Fruit fly (Drosophila melanogaster) whole organism, embryonic: ENCODE data around the gene CG5509.
A peak's percentile ranks its signal among the peaks of the same experiment; 100 is the strongest.

Experiments used
- Ada2b ChIP-seq: fragments of 200-800 bp; sonication (Bioruptor generic); IDR thresholded peaks from 2 replicates; pipeline ENCODE4 v1.3.6; 2022; ENCODE audit warnings: missing biosample characterization, missing genetic modification characterization
- Atf-2 ChIP-seq: fragments of 200-800 bp; sonication (Bioruptor generic); optimal IDR thresholded peaks from 2 replicates; lab custom pipeline; 2016; ENCODE audit warnings: missing biosample characterization, missing genetic modification characterization
- CG10267 ChIP-seq: fragments of 200-800 bp; sonication (Bioruptor generic); optimal IDR thresholded peaks from 2 replicates; lab custom pipeline; 2018; ENCODE audit warnings: missing biosample characterization, mild to moderate bottlenecking, missing genetic modification characterization, moderate library complexity
- CG12219 ChIP-seq: fragments of 200-800 bp; sonication (Bioruptor generic); optimal IDR thresholded peaks from 3 replicates; lab custom pipeline; 2018; ENCODE audit warnings: missing biosample characterization, mild to moderate bottlenecking, missing genetic modification characterization
- CG12942 ChIP-seq: fragments of 200-800 bp; sonication (Bioruptor generic); optimal IDR thresholded peaks from 3 replicates; lab custom pipeline; 2016; ENCODE audit warnings: missing biosample characterization, missing genetic modification characterization
- CG13287 ChIP-seq: fragments of 200-800 bp; sonication (Bioruptor generic); IDR thresholded peaks from 2 replicates; pipeline ENCODE4 v1.3.6; 2022; ENCODE audit warnings: missing biosample characterization, missing genetic modification characterization; ENCODE audit not compliant: partially characterized antibody
- CG15269 ChIP-seq: fragments of 200-800 bp; sonication (Bioruptor generic); optimal IDR thresholded peaks from 2 replicates; lab custom pipeline; 2018; ENCODE audit warnings: missing biosample characterization, mild to moderate bottlenecking, missing genetic modification characterization, moderate library complexity
- CG17829 ChIP-seq: fragments of 200-800 bp; optimal IDR thresholded peaks from 2 replicates; lab custom pipeline; 2019; ENCODE audit warnings: missing biosample characterization, mild to moderate bottlenecking, missing genetic modification characterization, moderate library complexity
- CG2116 ChIP-seq: fragments of 200-800 bp; sonication (Bioruptor generic); optimal IDR thresholded peaks from 3 replicates; lab custom pipeline; 2018; ENCODE audit warnings: missing biosample characterization, mild to moderate bottlenecking, missing genetic modification characterization
- CG32772 ChIP-seq: fragments of 200-800 bp; sonication (Bioruptor generic); IDR thresholded peaks from 2 replicates; pipeline ENCODE4 v1.3.6; 2022; ENCODE audit warnings: missing biosample characterization, missing genetic modification characterization
- CG34376 ChIP-seq: fragments of 200-800 bp; sonication (Bioruptor generic); optimal IDR thresholded peaks from 2 replicates; lab custom pipeline; 2018; ENCODE audit warnings: missing biosample characterization, mild to moderate bottlenecking, missing genetic modification characterization
- CG6791 ChIP-seq: fragments of 200-800 bp; sonication (Bioruptor generic); IDR thresholded peaks from 3 replicates; pipeline ENCODE4 v1.3.6; 2022; ENCODE audit warnings: missing biosample characterization, missing genetic modification characterization; ENCODE audit not compliant: partially characterized antibody
- CG8281 ChIP-seq: fragments of 200-800 bp; sonication (Bioruptor generic); optimal IDR thresholded peaks from 2 replicates; lab custom pipeline; 2018; ENCODE audit warnings: missing biosample characterization, mild to moderate bottlenecking, missing genetic modification characterization, moderate library complexity
- CG8359 ChIP-seq: fragments of 200-800 bp; sonication (Bioruptor generic); optimal IDR thresholded peaks from 2 replicates; lab custom pipeline; 2017; ENCODE audit warnings: missing biosample characterization, mild to moderate bottlenecking, missing genetic modification characterization, borderline replicate concordance
- CrebB ChIP-seq: fragments of 200-800 bp; sonication (Bioruptor generic); optimal IDR thresholded peaks from 3 replicates; lab custom pipeline; 2018; ENCODE audit warnings: missing biosample characterization, mild to moderate bottlenecking, missing genetic modification characterization
- D19B ChIP-seq: fragments of 200-800 bp; sonication (Bioruptor generic); optimal IDR thresholded peaks from 2 replicates; lab custom pipeline; 2017; ENCODE audit warnings: missing biosample characterization, mild to moderate bottlenecking, missing genetic modification characterization
- Dref ChIP-seq: fragments of 200-800 bp; sonication (Bioruptor generic); IDR thresholded peaks from 2 replicates; pipeline ENCODE4 v1.3.6; 2022; ENCODE audit warnings: missing biosample characterization, missing genetic modification characterization
- Drgx ChIP-seq: fragments of 200-800 bp; sonication (Bioruptor generic); IDR thresholded peaks from 2 replicates; pipeline ENCODE4 v1.3.6; 2022; ENCODE audit warnings: missing biosample characterization, missing genetic modification characterization
- Gug ChIP-seq: fragments of 200-800 bp; sonication (Bioruptor generic); IDR thresholded peaks from 4 replicates; pipeline ENCODE4 v1.3.6; 2022; ENCODE audit warnings: missing biosample characterization, missing genetic modification characterization
- Kr ChIP-seq: fragments of 200-800 bp; sonication (Bioruptor generic); optimal IDR thresholded peaks from 2 replicates; lab custom pipeline; 2017; ENCODE audit warnings: missing biosample characterization, mild to moderate bottlenecking, missing genetic modification characterization
- MTF-1 ChIP-seq: fragments of 200-800 bp; sonication (Bioruptor generic); optimal IDR thresholded peaks from 2 replicates; lab custom pipeline; 2018; ENCODE audit warnings: missing biosample characterization, mild to moderate bottlenecking, missing genetic modification characterization, borderline replicate concordance
- Opbp ChIP-seq: fragments of 200-800 bp; sonication (Bioruptor generic); IDR thresholded peaks from 3 replicates; pipeline ENCODE4 v1.3.6; 2022; ENCODE audit warnings: missing biosample characterization, missing genetic modification characterization; ENCODE audit not compliant: partially characterized antibody
- Rfx ChIP-seq: fragments of 200-800 bp; sonication (Bioruptor generic); IDR thresholded peaks from 2 replicates; pipeline ENCODE4 v1.3.6; 2022; ENCODE audit warnings: missing biosample characterization, missing genetic modification characterization
- TFAM ChIP-seq: fragments of 200-800 bp; sonication (Bioruptor generic); optimal IDR thresholded peaks from 2 replicates; lab custom pipeline; 2017; ENCODE audit warnings: missing biosample characterization, missing genetic modification characterization, inconsistent platforms
- abd-A ChIP-seq: fragments of 200-800 bp; sonication (Bioruptor generic); optimal IDR thresholded peaks from 3 replicates; lab custom pipeline; 2019; ENCODE audit warnings: missing biosample characterization, mild to moderate bottlenecking, missing genetic modification characterization, moderate library complexity
- ap ChIP-seq: fragments of 200-800 bp; sonication (Bioruptor generic); IDR thresholded peaks from 2 replicates; pipeline ENCODE4 v1.3.6; 2022; ENCODE audit warnings: missing biosample characterization, missing genetic modification characterization
- exex ChIP-seq: fragments of 200-800 bp; sonication (Bioruptor generic); optimal IDR thresholded peaks from 4 replicates; lab custom pipeline; 2018; ENCODE audit warnings: missing biosample characterization, mild to moderate bottlenecking, missing genetic modification characterization, moderate library complexity
- eyg ChIP-seq: fragments of 200-800 bp; sonication (Bioruptor generic); optimal IDR thresholded peaks from 3 replicates; lab custom pipeline; 2016; ENCODE audit warnings: missing biosample characterization, missing genetic modification characterization
- gsb ChIP-seq: fragments of 200-800 bp; sonication (Bioruptor generic); IDR thresholded peaks from 2 replicates; pipeline ENCODE4 v1.3.6; 2022; ENCODE audit warnings: missing biosample characterization, missing genetic modification characterization
- gt ChIP-seq: fragments of 200-800 bp; sonication (Bioruptor generic); IDR thresholded peaks from 2 replicates; pipeline ENCODE4 v1.3.6; 2022; ENCODE audit warnings: missing biosample characterization, missing genetic modification characterization
- lab ChIP-seq: fragments of 200-800 bp; sonication (Bioruptor generic); optimal IDR thresholded peaks from 3 replicates; lab custom pipeline; 2017; ENCODE audit warnings: missing biosample characterization, missing genetic modification characterization, mild to moderate bottlenecking, moderate library complexity, missing genetic modification reagents
- mirr ChIP-seq: fragments of 200-800 bp; sonication (Bioruptor generic); optimal IDR thresholded peaks from 3 replicates; lab custom pipeline; 2018; ENCODE audit warnings: missing biosample characterization, mild to moderate bottlenecking, missing genetic modification characterization
- nerfin-1 ChIP-seq: fragments of 200-800 bp; sonication (Bioruptor generic); optimal IDR thresholded peaks from 3 replicates; lab custom pipeline; 2019; ENCODE audit warnings: missing biosample characterization, mild to moderate bottlenecking, missing genetic modification characterization, moderate library complexity
- org-1 ChIP-seq: fragments of 200-800 bp; sonication (Bioruptor generic); optimal IDR thresholded peaks from 2 replicates; lab custom pipeline; 2017; ENCODE audit warnings: missing biosample characterization, missing genetic modification characterization
- pan ChIP-seq, 4 experiments: fragments of >200 bp in 3 of 4; fragments of 200-800 bp in 1 of 4; sonication (Bioruptor generic) in 1 of 4; optimal IDR thresholded peaks in 3 of 4; IDR thresholded peaks in 1 of 4; 2 replicates each; pipeline versions ENCODE4 v1.3.6 to Lab custom; 2017 to 2022; ENCODE audit warnings: missing biosample characterization in 2 of 4, missing genetic modification characterization in 2 of 4, mixed read lengths in 1 of 4
- pzg ChIP-seq: fragments of 200-800 bp; sonication (Bioruptor generic); optimal IDR thresholded peaks from 3 replicates; lab custom pipeline; 2018; ENCODE audit warnings: missing biosample characterization, mild to moderate bottlenecking, missing genetic modification characterization, moderate library complexity
- ro ChIP-seq: fragments of 200-800 bp; sonication (Bioruptor generic); IDR thresholded peaks from 2 replicates; pipeline ENCODE4 v1.3.6; 2022; ENCODE audit warnings: missing biosample characterization, missing genetic modification characterization
- row ChIP-seq: fragments of 200-800 bp; sonication (Bioruptor generic); IDR thresholded peaks from 3 replicates; pipeline ENCODE4 v1.3.6; 2022; ENCODE audit warnings: missing biosample characterization, missing genetic modification characterization
- slbo ChIP-seq: fragments of 200-800 bp; sonication (Bioruptor generic); IDR thresholded peaks from 2 replicates; pipeline ENCODE4 v1.3.6; 2022; ENCODE audit warnings: missing biosample characterization, missing genetic modification characterization
- sob ChIP-seq: fragments of 200-800 bp; sonication (Bioruptor generic); IDR thresholded peaks from 2 replicates; pipeline ENCODE4 v1.3.6; 2022; ENCODE audit warnings: missing biosample characterization, missing genetic modification characterization
- sqz ChIP-seq: fragments of 200-800 bp; sonication (Bioruptor generic); optimal IDR thresholded peaks from 3 replicates; lab custom pipeline; 2018; ENCODE audit warnings: missing biosample characterization, mild to moderate bottlenecking, missing genetic modification characterization
- stwl ChIP-seq: fragments of 200-800 bp; sonication (Bioruptor generic); optimal IDR thresholded peaks from 3 replicates; lab custom pipeline; 2018; ENCODE audit warnings: missing biosample characterization, mild to moderate bottlenecking, missing genetic modification characterization, moderate library complexity
- tll ChIP-seq, 2 experiments: fragments of 200-800 bp in 1 of 2; fragments of >200 bp in 1 of 2; sonication (Bioruptor generic) in 1 of 2; optimal IDR thresholded peaks; 2 replicates each; lab custom pipeline; 2017 to 2019; ENCODE audit warnings: missing biosample characterization in 2 of 2, missing genetic modification characterization in 2 of 2, mild to moderate bottlenecking in 1 of 2, moderate library complexity in 1 of 2
- trh ChIP-seq: fragments of 200-800 bp; sonication (Bioruptor generic); optimal IDR thresholded peaks from 2 replicates; lab custom pipeline; 2016; ENCODE audit warnings: missing biosample characterization, missing genetic modification characterization
- twi ChIP-seq: fragments of 200-800 bp; optimal IDR thresholded peaks from 2 replicates; lab custom pipeline; 2019; ENCODE audit warnings: missing biosample characterization, mild to moderate bottlenecking, missing genetic modification characterization, moderate library complexity
- unpg ChIP-seq: fragments of 200-800 bp; sonication (Bioruptor generic); optimal IDR thresholded peaks from 3 replicates; lab custom pipeline; 2018; ENCODE audit warnings: missing biosample characterization, mild to moderate bottlenecking, missing genetic modification characterization, moderate library complexity
- zf30C ChIP-seq: fragments of 200-800 bp; sonication (Bioruptor generic); optimal IDR thresholded peaks from 3 replicates; lab custom pipeline; 2018; ENCODE audit warnings: missing biosample characterization, mild to moderate bottlenecking, missing genetic modification characterization
- zfh2 ChIP-seq: fragments of 200-800 bp; sonication (Bioruptor generic); optimal IDR thresholded peaks from 2 replicates; lab custom pipeline; 2016; ENCODE audit warnings: missing biosample characterization, missing genetic modification characterization

Gene CG5509

DNA sequence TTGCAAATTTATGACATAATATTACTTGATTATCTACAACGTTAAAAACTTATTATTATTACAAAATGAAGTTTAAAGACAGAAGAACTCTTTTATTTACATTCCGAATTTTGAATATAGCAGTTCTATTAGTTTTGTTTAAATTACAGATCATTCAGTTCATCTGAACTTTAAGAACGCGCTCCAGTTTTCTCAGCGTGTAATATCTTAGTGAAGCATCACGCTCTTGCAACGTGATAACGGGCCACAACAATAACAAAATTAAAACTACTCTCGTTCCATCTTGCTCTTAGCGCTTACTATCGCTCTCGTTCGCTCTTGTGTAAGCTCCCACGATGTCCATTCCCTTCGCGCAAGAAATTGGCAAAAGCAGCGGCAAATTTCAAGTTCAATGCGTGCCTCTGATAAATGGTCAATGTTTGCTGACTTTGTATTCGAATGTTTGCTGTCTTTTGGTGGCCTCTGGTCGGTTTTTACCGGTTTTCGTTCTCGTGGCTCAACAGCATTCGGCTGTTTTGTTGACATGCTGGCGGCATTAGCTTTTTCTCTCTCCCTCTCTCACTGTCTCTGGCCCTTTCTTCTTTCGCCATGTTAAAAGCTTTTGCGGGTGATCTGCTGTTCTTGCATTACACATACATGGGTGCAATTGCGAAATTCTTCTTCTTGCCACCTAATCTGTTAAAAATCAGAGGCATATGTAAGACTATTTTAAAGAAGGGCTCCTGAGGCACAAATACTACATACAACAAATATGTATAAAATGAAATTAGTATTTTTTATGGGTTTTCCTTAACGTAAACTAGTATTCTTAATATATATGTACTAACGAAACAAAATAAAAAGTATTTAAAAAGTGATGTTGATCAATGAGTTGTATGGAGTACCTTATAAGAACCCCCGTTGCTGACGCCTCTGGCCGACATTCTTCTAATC is 9.4 kb upstream of the CG5509 start:
- TF ChIP-seq Rfx (peak; percentile 44), CG15269 (tag; lab: Kevin White, UChicago) (peak; percentile 71), CG17829 (peak; percentile 2), gt (GFP tag; lab: Robert Waterston, UW) (no peak), mirr (GFP tag; lab: Kevin White, UChicago) (no peak), pan (optimal IDR thresholded peaks at IDR 0.05; lab: Kevin White, UChicago) (no peak), pan (GFP tag; optimal IDR thresholded peaks at IDR 0.05 in 1 of 2, IDR thresholded peaks at IDR 0.05 in 1 of 2) (no peak), row (GFP tag; lab: Robert Waterston, UW) (peak; percentile 75), sob (GFP tag; lab: Robert Waterston, UW) (no peak), CG12942 (no peak), sqz (GFP tag; lab: Kevin White, UChicago) (no peak), unpg (GFP tag; lab: Kevin White, UChicago) (peak; percentile 34), abd-A (no peak), CG13287 (GFP tag; lab: Robert Waterston, UW) (no peak), ro (GFP tag; lab: Robert Waterston, UW) (no peak), Drgx (GFP tag; lab: Robert Waterston, UW) (peak; percentile 55), Dref (GFP tag; lab: Robert Waterston, UW) (no peak), CG6791 (GFP tag; lab: Robert Waterston, UW) (no peak), CG2116 (GFP tag; lab: Kevin White, UChicago) (no peak), lab (GFP tag; lab: Kevin White, UChicago) (peak; percentile 47), MTF-1 (GFP tag; lab: Kevin White, UChicago) (no peak), twi (no peak), CG32772 (GFP tag; lab: Robert Waterston, UW) (no peak), Atf-2 (GFP tag; lab: Kevin White, UChicago) (no peak), Opbp (no peak), CG12219 (GFP tag; lab: Kevin White, UChicago) (no peak), pzg (GFP tag; lab: Kevin White, UChicago) (no peak), zfh2 (GFP tag; lab: Kevin White, UChicago) (peak; percentile 21), CrebB (tag; lab: Kevin White, UChicago) (no peak), Ada2b (GFP tag; lab: Robert Waterston, UW) (no peak), nerfin-1 (no peak), eyg (GFP tag; lab: Kevin White, UChicago) (no peak), zf30C (GFP tag; lab: Kevin White, UChicago) (peak; percentile 51), CG10267 (tag; lab: Kevin White, UChicago) (no peak), org-1 (GFP tag; lab: Kevin White, UChicago) (peak; percentile 3), ap (GFP tag; lab: Robert Waterston, UW) (no peak), gsb (no peak), slbo (GFP tag; lab: Robert Waterston, UW) (peak; percentile 51; the same call in 1 of the 2 replicates), Kr (GFP tag; lab: Kevin White, UChicago) (no peak), D19B (GFP tag; lab: Kevin White, UChicago) (peak; percentile 23), CG8281 (tag; lab: Kevin White, UChicago) (no peak), TFAM (no peak), Gug (no peak), CG8359 (GFP tag; lab: Kevin White, UChicago) (no peak), stwl (tag; lab: Kevin White, UChicago) (no peak), exex (tag; lab: Kevin White, UChicago) (no peak), trh (GFP tag; lab: Kevin White, UChicago) (no peak), CG34376 (no peak), tll (GFP tag; optimal IDR thresholded peaks at IDR 0.05; lab: Kevin White, UChicago) (no peak)
